Fruit fly (Drosophila melanogaster) whole organism, embryonic: ENCODE data around the gene SelT.

Source experiments
- BEAF-32 ChIP-seq: fragments of 200-800 bp; sonication (Bioruptor generic); optimal IDR thresholded peaks from 3 replicates; lab custom pipeline; 2017; ENCODE audit warnings: missing biosample characterization, missing genetic modification characterization, mild to moderate bottlenecking, moderate library complexity, missing genetic modification reagents
- C15 ChIP-seq: fragments of 200-800 bp; sonication (Bioruptor generic); IDR thresholded peaks from 3 replicates; pipeline ENCODE4 v1.3.6; 2022; ENCODE audit warnings: missing biosample characterization, missing genetic modification characterization
- CG1024 ChIP-seq: fragments of 200-800 bp; sonication (Bioruptor generic); IDR thresholded peaks from 2 replicates; pipeline ENCODE4 v1.3.6; 2022; ENCODE audit warnings: missing biosample characterization, missing genetic modification characterization
- CG10543 ChIP-seq: fragments of 200-800 bp; sonication (Bioruptor generic); optimal IDR thresholded peaks from 3 replicates; lab custom pipeline; 2017; ENCODE audit warnings: missing biosample characterization, mild to moderate bottlenecking, missing genetic modification characterization, moderate library complexity
- CG12155 ChIP-seq: fragments of 200-800 bp; sonication (Bioruptor generic); optimal IDR thresholded peaks from 3 replicates; lab custom pipeline; 2016; ENCODE audit warnings: missing biosample characterization, missing genetic modification characterization
- CG13424 ChIP-seq: fragments of 200-800 bp; sonication (Bioruptor generic); optimal IDR thresholded peaks from 2 replicates; lab custom pipeline; 2019; ENCODE audit warnings: missing biosample characterization, mild to moderate bottlenecking, missing genetic modification characterization, moderate library complexity
- CG1529 ChIP-seq: fragments of 200-800 bp; sonication (Bioruptor generic); optimal IDR thresholded peaks from 3 replicates; lab custom pipeline; 2018; ENCODE audit warnings: missing biosample characterization, missing genetic modification characterization
- CG15479 ChIP-seq: fragments of 200-800 bp; sonication (Bioruptor generic); optimal IDR thresholded peaks from 3 replicates; lab custom pipeline; 2019; ENCODE audit warnings: missing biosample characterization, mild to moderate bottlenecking, missing genetic modification characterization, moderate library complexity
- CG15601 ChIP-seq: fragments of 200-800 bp; sonication (Bioruptor generic); optimal IDR thresholded peaks from 3 replicates; lab custom pipeline; 2019; ENCODE audit warnings: missing biosample characterization, mild to moderate bottlenecking, missing genetic modification characterization, moderate library complexity
- CG16815 ChIP-seq: fragments of 200-800 bp; sonication (Bioruptor generic); optimal IDR thresholded peaks from 3 replicates; lab custom pipeline; 2017; ENCODE audit warnings: missing biosample characterization, mild to moderate bottlenecking, missing genetic modification characterization
- CG16863 ChIP-seq: fragments of 200-800 bp; sonication (Bioruptor generic); optimal IDR thresholded peaks from 3 replicates; lab custom pipeline; 2016; ENCODE audit warnings: missing biosample characterization, missing genetic modification characterization
- CG1832 ChIP-seq: fragments of 200-800 bp; sonication (Bioruptor generic); optimal IDR thresholded peaks from 2 replicates; lab custom pipeline; 2017; ENCODE audit warnings: missing biosample characterization, mild to moderate bottlenecking, missing genetic modification characterization, inconsistent platforms
- CG2678 ChIP-seq: fragments of 200-800 bp; sonication (Bioruptor generic); optimal IDR thresholded peaks from 3 replicates; lab custom pipeline; 2019; ENCODE audit warnings: missing biosample characterization, mild to moderate bottlenecking, missing genetic modification characterization, moderate library complexity
- CG2875 ChIP-seq: fragments of 200-800 bp; sonication (Bioruptor generic); optimal IDR thresholded peaks from 2 replicates; lab custom pipeline; 2017; ENCODE audit warnings: missing biosample characterization, mild to moderate bottlenecking, missing genetic modification characterization, missing genetic modification reagents
- CG30020 ChIP-seq: fragments of 200-800 bp; optimal IDR thresholded peaks from 2 replicates; lab custom pipeline; 2019; ENCODE audit warnings: missing biosample characterization, mild to moderate bottlenecking, missing genetic modification characterization, moderate library complexity
- CG30431 ChIP-seq: fragments of 200-800 bp; sonication (Bioruptor generic); optimal IDR thresholded peaks from 2 replicates; lab custom pipeline; 2017; ENCODE audit warnings: missing biosample characterization, missing genetic modification characterization
- CG34422 ChIP-seq: fragments of 200-800 bp; sonication (Bioruptor generic); IDR thresholded peaks from 3 replicates; pipeline ENCODE4 v1.3.6; 2022; ENCODE audit warnings: missing biosample characterization, missing genetic modification characterization
- CG4360 ChIP-seq: fragments of 200-800 bp; sonication (Bioruptor generic); IDR thresholded peaks from 2 replicates; pipeline ENCODE4 v1.3.6; 2022; ENCODE audit warnings: missing biosample characterization, missing genetic modification characterization
- CG6654 ChIP-seq: fragments of 200-800 bp; sonication (Bioruptor generic); optimal IDR thresholded peaks from 2 replicates; lab custom pipeline; 2017; ENCODE audit warnings: missing biosample characterization, mild to moderate bottlenecking, missing genetic modification characterization
- CG9797 ChIP-seq: fragments of 200-800 bp; sonication (Bioruptor generic); optimal IDR thresholded peaks from 3 replicates; lab custom pipeline; 2018; ENCODE audit warnings: missing biosample characterization, mild to moderate bottlenecking, missing genetic modification characterization
- Dip3 ChIP-seq: fragments of 200-800 bp; sonication (Bioruptor generic); optimal IDR thresholded peaks from 3 replicates; lab custom pipeline; 2016; ENCODE audit warnings: missing biosample characterization, missing genetic modification characterization
- Dp ChIP-seq: fragments of 200-800 bp; sonication (Bioruptor generic); optimal IDR thresholded peaks from 2 replicates; lab custom pipeline; 2018; ENCODE audit warnings: missing biosample characterization, mild to moderate bottlenecking, missing genetic modification characterization, moderate library complexity
- E2f2 ChIP-seq: fragments of 200-800 bp; sonication (Bioruptor generic); IDR thresholded peaks from 2 replicates; pipeline ENCODE4 v1.3.6; 2022; ENCODE audit warnings: missing biosample characterization, missing genetic modification characterization
- HmgZ ChIP-seq: fragments of 200-800 bp; sonication (Bioruptor generic); optimal IDR thresholded peaks from 2 replicates; lab custom pipeline; 2018; ENCODE audit warnings: missing biosample characterization, mild to moderate bottlenecking, missing genetic modification characterization
- Hr39 ChIP-seq: fragments of >200 bp; optimal IDR thresholded peaks from 2 replicates; lab custom pipeline; 2017
- MESR4 ChIP-seq: fragments of 200-800 bp; sonication (Bioruptor generic); optimal IDR thresholded peaks from 2 replicates; lab custom pipeline; 2018; ENCODE audit warnings: missing biosample characterization, mild to moderate bottlenecking, missing genetic modification characterization, moderate library complexity
- Max ChIP-seq: fragments of 200-800 bp; sonication (Bioruptor generic); optimal IDR thresholded peaks from 2 replicates; lab custom pipeline; 2016; ENCODE audit warnings: missing biosample characterization, mild to moderate bottlenecking, missing genetic modification characterization
- Med ChIP-seq: fragments of 200-800 bp; sonication (Bioruptor generic); peaks from one replicate; lab custom pipeline; 2016; ENCODE audit warnings: missing biosample characterization, missing genetic modification characterization, mild to moderate bottlenecking, inconsistent platforms, moderate library complexity
- Nf-YC ChIP-seq: fragments of 200-800 bp; optimal IDR thresholded peaks from 3 replicates; lab custom pipeline; 2019; ENCODE audit warnings: missing biosample characterization, mild to moderate bottlenecking, missing genetic modification characterization, moderate library complexity
- Opbp ChIP-seq: fragments of 200-800 bp; sonication (Bioruptor generic); IDR thresholded peaks from 3 replicates; pipeline ENCODE4 v1.3.6; 2022; ENCODE audit warnings: missing biosample characterization, missing genetic modification characterization; ENCODE audit not compliant: partially characterized antibody
- Six4 ChIP-seq: fragments of 200-800 bp; sonication (Bioruptor generic); optimal IDR thresholded peaks from 2 replicates; lab custom pipeline; 2016; ENCODE audit warnings: missing biosample characterization, missing genetic modification characterization
- Ssrp ChIP-seq: fragments of 200-800 bp; sonication (Bioruptor generic); optimal IDR thresholded peaks from 2 replicates; lab custom pipeline; 2018; ENCODE audit warnings: missing biosample characterization, mild to moderate bottlenecking, missing genetic modification characterization, moderate library complexity
- Trl ChIP-seq, 3 experiments: fragments of >200 bp in 2 of 3; fragments of 200-800 bp in 1 of 3; sonication (Bioruptor generic) in 1 of 3; optimal IDR thresholded peaks; 2 replicates in 1 of 3; 3 replicates in 2 of 3; lab custom pipeline; 2016 to 2017; ENCODE audit warnings: missing biosample characterization in 1 of 3, missing genetic modification characterization in 1 of 3
- chinmo ChIP-seq: fragments of 200-800 bp; sonication (Bioruptor generic); IDR thresholded peaks from 4 replicates; pipeline ENCODE4 v1.3.6; 2022; ENCODE audit warnings: missing biosample characterization, missing genetic modification characterization; ENCODE audit not compliant: partially characterized antibody
- corto ChIP-seq: fragments of 200-800 bp; sonication (Bioruptor generic); optimal IDR thresholded peaks from 2 replicates; lab custom pipeline; 2016; ENCODE audit warnings: missing biosample characterization, mild to moderate bottlenecking, missing genetic modification characterization, moderate library complexity
- dm ChIP-seq: fragments of 200-800 bp; sonication (Bioruptor generic); optimal IDR thresholded peaks from 3 replicates; lab custom pipeline; 2016; ENCODE audit warnings: missing biosample characterization, missing genetic modification characterization
- fd64A ChIP-seq: fragments of 200-800 bp; sonication (Bioruptor generic); optimal IDR thresholded peaks from 3 replicates; lab custom pipeline; 2018; ENCODE audit warnings: missing biosample characterization, mild to moderate bottlenecking, missing genetic modification characterization
- grau ChIP-seq: fragments of 200-800 bp; optimal IDR thresholded peaks from 3 replicates; lab custom pipeline; 2019; ENCODE audit warnings: missing biosample characterization, mild to moderate bottlenecking, missing genetic modification characterization, moderate library complexity
- gro ChIP-seq: fragments of 200-800 bp; sonication (Bioruptor generic); optimal IDR thresholded peaks from 2 replicates; lab custom pipeline; 2016; ENCODE audit warnings: missing biosample characterization, missing genetic modification characterization
- gt ChIP-seq: fragments of 200-800 bp; sonication (Bioruptor generic); IDR thresholded peaks from 2 replicates; pipeline ENCODE4 v1.3.6; 2022; ENCODE audit warnings: missing biosample characterization, missing genetic modification characterization
- jing ChIP-seq: fragments of 200-800 bp; sonication (Bioruptor generic); optimal IDR thresholded peaks from 2 replicates; lab custom pipeline; 2018; ENCODE audit warnings: missing biosample characterization, mild to moderate bottlenecking, missing genetic modification characterization
- lmd ChIP-seq: fragments of 200-800 bp; sonication (Bioruptor generic); IDR thresholded peaks from 2 replicates; pipeline ENCODE4 v1.3.6; 2022; ENCODE audit warnings: missing biosample characterization, missing genetic modification characterization
- lola ChIP-seq, 3 experiments: fragments of >200 bp in 2 of 3; fragments of 200-800 bp in 1 of 3; sonication (Bioruptor generic) in 1 of 3; optimal IDR thresholded peaks; 2 replicates each; lab custom pipeline; 2017 to 2019; ENCODE audit warnings: missing biosample characterization in 3 of 3, missing genetic modification characterization in 3 of 3, mild to moderate bottlenecking in 1 of 3, moderate library complexity in 1 of 3
- pnt ChIP-seq: fragments of 200-800 bp; sonication (Bioruptor generic); optimal IDR thresholded peaks from 3 replicates; lab custom pipeline; 2016; ENCODE audit warnings: missing biosample characterization, missing genetic modification characterization
- pzg ChIP-seq: fragments of 200-800 bp; sonication (Bioruptor generic); optimal IDR thresholded peaks from 3 replicates; lab custom pipeline; 2018; ENCODE audit warnings: missing biosample characterization, mild to moderate bottlenecking, missing genetic modification characterization, moderate library complexity
- ranshi ChIP-seq: fragments of 200-800 bp; sonication (Bioruptor generic); IDR thresholded peaks from 2 replicates; pipeline ENCODE4 v1.3.6; 2022; ENCODE audit warnings: missing biosample characterization, missing genetic modification characterization
- run ChIP-seq: fragments of 200-800 bp; sonication (Bioruptor generic); optimal IDR thresholded peaks from 3 replicates; lab custom pipeline; 2018; ENCODE audit warnings: missing biosample characterization, mild to moderate bottlenecking, missing genetic modification characterization
- slbo ChIP-seq: fragments of 200-800 bp; sonication (Bioruptor generic); IDR thresholded peaks from 2 replicates; pipeline ENCODE4 v1.3.6; 2022; ENCODE audit warnings: missing biosample characterization, missing genetic modification characterization
- slou ChIP-seq: fragments of 200-800 bp; sonication (Bioruptor generic); optimal IDR thresholded peaks from 3 replicates; lab custom pipeline; 2016; ENCODE audit warnings: missing biosample characterization, missing genetic modification characterization

Gene SelT

DNA sequence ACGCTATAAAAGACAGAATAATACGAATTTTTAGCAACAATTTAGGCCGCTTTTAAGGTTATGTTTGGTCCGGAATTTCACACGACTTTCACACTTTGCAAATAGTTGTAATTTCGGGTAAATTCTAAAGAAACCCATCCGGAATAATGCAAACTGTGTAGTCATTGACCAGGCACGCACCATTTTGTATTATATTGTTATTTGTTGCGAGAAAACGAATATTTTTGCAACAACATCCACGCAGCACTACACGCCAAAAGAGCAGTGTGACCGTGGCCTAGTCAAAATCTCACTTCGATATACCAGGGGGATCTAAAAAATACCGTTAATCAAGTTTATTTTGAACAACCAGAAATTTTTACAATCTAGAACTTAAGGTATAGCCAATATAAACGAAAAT is 43.2 kb upstream of the SelT start, which contains the start of gene eIF3i (continued):
- TF ChIP-seq CG13424 (tag; lab: Kevin White, UChicago): no peak
- peak; percentile 64 for TF ChIP-seq CG9797 (GFP tag; lab: Kevin White, UChicago)
- TF ChIP-seq MESR4 (GFP tag; lab: Kevin White, UChicago): peak; percentile 66
- 0 out of 2 replicates have a peak, but pooled peaks have one; percentile 33 for TF ChIP-seq CG4360 (GFP tag; lab: Robert Waterston, UW)
- TF ChIP-seq Six4 (GFP tag; lab: Kevin White, UChicago): no peak
- TF ChIP-seq HmgZ (tag; lab: Kevin White, UChicago): peak; percentile 38
- TF ChIP-seq CG2678: no peak
- peak; percentile 28 for TF ChIP-seq CG15479 (GFP tag; lab: Kevin White, UChicago)
- peak; percentile 17 for TF ChIP-seq BEAF-32 (GFP tag; lab: Kevin White, UChicago)

dm6 chr2L:4968767-4969166 is 42.0 kb upstream of the SelT start, which contains the start of the genes Scox and Polr1C:
Scox (minus strand) TSS chr2L:4968935.
Polr1C (plus strand) TSS chr2L:4969004.
- TF ChIP-seq pnt (GFP tag; lab: Kevin White, UChicago) (no peak), HmgZ (tag; lab: Kevin White, UChicago) (no peak), CG15601 (tag; lab: Kevin White, UChicago) (no peak), fd64A (no peak), Opbp (GFP tag; lab: Robert Waterston, UW) (no peak), ranshi (no peak), CG1832 (GFP tag; lab: Kevin White, UChicago) (no peak), slbo (GFP tag; lab: Robert Waterston, UW) (no peak), lola (GFP tag; optimal IDR thresholded peaks at IDR 0.05; lab: Kevin White, UChicago) (no peak), CG12155 (GFP tag; lab: Kevin White, UChicago) (no peak), Max (peak; percentile 33), CG34422 (GFP tag; lab: Robert Waterston, UW) (peak; percentile 18; the same call in 1 of the 3 replicates), CG16863 (GFP tag; lab: Kevin White, UChicago) (no peak), Med (GFP tag; lab: Kevin White, UChicago) (no peak), C15 (GFP tag; lab: Robert Waterston, UW) (no peak), CG1529 (no peak), chinmo (GFP tag; lab: Robert Waterston, UW) (no peak), dm (GFP tag; lab: Kevin White, UChicago) (peak; percentile 36), Nf-YC (tag; lab: Kevin White, UChicago) (no peak), CG30431 (GFP tag; lab: Kevin White, UChicago) (no peak), CG30020 (tag; lab: Kevin White, UChicago) (no peak), run (tag; lab: Kevin White, UChicago) (no peak), Hr39 (lab: Kevin White, UChicago) (no peak), lmd (no peak), CG10543 (no peak), gro (GFP tag; lab: Kevin White, UChicago) (no peak), jing (GFP tag; lab: Kevin White, UChicago) (no peak), slou (no peak), E2f2 (GFP tag; lab: Robert Waterston, UW) (peak; percentile 34; the same call in 1 of the 2 replicates), Dp (GFP tag; lab: Kevin White, UChicago) (peak; percentile 19), pzg (peak; percentile 46), Trl (optimal IDR thresholded peaks at IDR 0.05; lab: Kevin White, UChicago) (no peak), Trl (GFP tag; optimal IDR thresholded peaks at IDR 0.05; lab: Kevin White, UChicago) (no peak), Dip3 (GFP tag; lab: Kevin White, UChicago) (no peak), CG6654 (GFP tag; lab: Kevin White, UChicago) (no peak), CG16815 (GFP tag; lab: Kevin White, UChicago) (no peak), CG2875 (GFP tag; lab: Kevin White, UChicago) (no peak), grau (tag; lab: Kevin White, UChicago) (no peak), gt (GFP tag; lab: Robert Waterston, UW) (no peak), CG1024 (GFP tag; lab: Robert Waterston, UW) (no peak), corto (GFP tag; lab: Kevin White, UChicago) (no peak), Ssrp (tag; lab: Kevin White, UChicago) (no peak)
